Worm (Caenorhabditis elegans): Measurements from ENCODE around the gene R09H10.3.

R09H10.3 gene

ce11 chrIV:10590649-10591048, 16.2 kb upstream of the R09H10.3 start, which contains the start of the genes C43F9.5 and nkb-2:
TSS of gene C43F9.5 (minus strand) at chrIV:10590749.
TSS of gene nkb-2 (plus strand) at chrIV:10590925.
- TF ChIP-seq F49E8.2 (tag; optimal IDR thresholded peaks at IDR 0.05; ENCODE audit: insufficient read depth) = no peak
- TF ChIP-seq F52B5.7 (tag; optimal IDR thresholded peaks at IDR 0.05) = no peak
- TF ChIP-seq Y95B8A.8 (GFP tag; IDR thresholded peaks at IDR 0.05) = no peak
- no peak for TF ChIP-seq nfyb-1 (GFP tag; IDR thresholded peaks at IDR 0.05)
- no peak for TF ChIP-seq ztf-26 (tag; optimal IDR thresholded peaks at IDR 0.05)
- TF ChIP-seq xnd-1 (tag; optimal IDR thresholded peaks at IDR 0.05) = no peak
- TF ChIP-seq ccch-3 (GFP tag; optimal IDR thresholded peaks at IDR 0.05) = no peak

ce11 chrIV:10593570-10593969, 13.3 kb upstream of the R09H10.3 start, which contains the start of gene C43F9.7:
TSS of gene C43F9.7 (minus strand) at chrIV:10593670.
- TF ChIP-seq F55B11.4 (tag; optimal IDR thresholded peaks at IDR 0.05; ENCODE audit: borderline replicate concordance, insufficient read depth) = no peak
- no peak for TF ChIP-seq madf-10 (tag; optimal IDR thresholded peaks at IDR 0.05)
- no peak for TF ChIP-seq ekl-4 (GFP tag; IDR thresholded peaks at IDR 0.05)
- no peak for TF ChIP-seq Y79H2A.3 (GFP tag; conservative IDR thresholded peaks at IDR 0.05)
- TF ChIP-seq F57C9.4 (tag; optimal IDR thresholded peaks at IDR 0.05) = no peak
- no peak for TF ChIP-seq nhr-90 (tag; optimal IDR thresholded peaks at IDR 0.05)
- no peak for TF ChIP-seq let-607 (tag; optimal IDR thresholded peaks at IDR 0.05)
- no peak for TF ChIP-seq lin-26 (GFP tag; IDR thresholded peaks at IDR 0.05)
- TF ChIP-seq him-1 (tag; optimal IDR thresholded peaks at IDR 0.05) = no peak
- no peak for TF ChIP-seq T07F8.4 (tag; optimal IDR thresholded peaks at IDR 0.05)
- TF ChIP-seq mxl-1 (tag; optimal IDR thresholded peaks at IDR 0.05) = no peak
- no peak for TF ChIP-seq B0019.2 (GFP tag; conservative IDR thresholded peaks at IDR 0.05)
- no peak for TF ChIP-seq zim-3 (tag; optimal IDR thresholded peaks at IDR 0.05)
- no peak for TF ChIP-seq lin-40 (tag; optimal IDR thresholded peaks at IDR 0.05)
- TF ChIP-seq tbx-9 (tag; optimal IDR thresholded peaks at IDR 0.05; ENCODE audit: borderline replicate concordance) = no peak
- no peak for TF ChIP-seq snpc-1.3 (tag; optimal IDR thresholded peaks at IDR 0.05; ENCODE audit: insufficient read depth)
- no peak for TF ChIP-seq unc-130 (GFP tag; optimal IDR thresholded peaks at IDR 0.05)

- TF ChIP-seq madf-6 (GFP tag; IDR thresholded peaks at IDR 0.05) = no peak
- TF ChIP-seq nhr-80 (tag; optimal IDR thresholded peaks at IDR 0.05) = no peak
- no peak for TF ChIP-seq nfya-1 (tag; optimal IDR thresholded peaks at IDR 0.05; ENCODE audit: borderline replicate concordance, insufficient read depth)
- TF ChIP-seq rec-8 (tag; optimal IDR thresholded peaks at IDR 0.05) = no peak
- TF ChIP-seq snpc-3.4 (tag; optimal IDR thresholded peaks at IDR 0.05) = no peak
- no peak for TF ChIP-seq die-1 (tag; optimal IDR thresholded peaks at IDR 0.05)
- no peak for TF ChIP-seq pbrm-1 (GFP tag; IDR thresholded peaks at IDR 0.05)
- no peak for TF ChIP-seq F37B4.10 (GFP tag; IDR thresholded peaks at IDR 0.05)
- TF ChIP-seq lin-54 (GFP tag; optimal IDR thresholded peaks at IDR 0.05) = no peak
- no peak for TF ChIP-seq T26A5.8 (tag; optimal IDR thresholded peaks at IDR 0.05)
- no peak for TF ChIP-seq snpc-1.1 (tag; optimal IDR thresholded peaks at IDR 0.05; ENCODE audit: insufficient read depth)
Measured at ce11 chrIV:10596505-10596904, 10.3 kb upstream of the R09H10.3 start, which contains the start of gene C43F9.11. TSS of gene C43F9.11 (plus strand) at chrIV:10596805.
